Worm (Caenorhabditis elegans): ENCODE data around the gene mtl-1.
A peak's percentile ranks its signal among the peaks of the same experiment; 100 is the strongest.

The mtl-1 gene

DNA sequence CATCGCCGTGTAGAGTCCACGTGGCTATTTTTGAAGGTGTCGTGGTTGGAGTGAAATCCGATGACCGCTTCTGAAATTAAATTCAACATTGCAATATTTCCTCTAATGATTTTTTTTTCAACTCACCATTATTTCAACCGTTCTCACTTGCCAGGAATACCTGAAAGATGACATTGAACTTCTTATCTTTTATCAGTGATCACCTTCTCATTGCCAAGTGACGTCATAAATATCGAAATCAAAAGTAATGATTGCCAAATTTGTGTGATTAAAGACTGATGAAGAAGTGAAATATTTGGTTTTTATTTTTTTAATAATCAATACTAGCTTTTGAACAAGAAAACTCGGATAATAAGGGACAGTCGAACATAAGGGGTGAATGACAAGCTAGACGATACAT lies 15.1 kb upstream of the mtl-1 start, which contains the start of gene W02F12.4 (continued):
- peak; percentile 69 for TF ChIP-seq nhr-80 (tag; optimal IDR thresholded peaks at IDR 0.05)
- no peak for TF ChIP-seq efl-1 (GFP tag; optimal IDR thresholded peaks at IDR 0.05)
- no peak for TF ChIP-seq unc-62 (GFP tag; optimal IDR thresholded peaks at IDR 0.05)
- no peak for TF ChIP-seq F57A8.1 (GFP tag; optimal IDR thresholded peaks at IDR 0.05)
- no peak for TF ChIP-seq mel-28 (tag; optimal IDR thresholded peaks at IDR 0.05; ENCODE audit: borderline replicate concordance)
- no peak for TF ChIP-seq lin-26 (GFP tag; IDR thresholded peaks at IDR 0.05)
- TF ChIP-seq zfh-2 (GFP tag; conservative IDR thresholded peaks at IDR 0.05) = no peak
- no peak for TF ChIP-seq xnd-1 (tag; optimal IDR thresholded peaks at IDR 0.05)
- TF ChIP-seq ztf-25 (GFP tag; IDR thresholded peaks at IDR 0.05) = no peak
- TF ChIP-seq nfyb-1 (GFP tag; IDR thresholded peaks at IDR 0.05) = no peak
- no peak for TF ChIP-seq zim-3 (tag; optimal IDR thresholded peaks at IDR 0.05)
- peak; percentile 33 for TF ChIP-seq ztf-26 (tag; optimal IDR thresholded peaks at IDR 0.05)
- TF ChIP-seq D2030.7 (GFP tag; IDR thresholded peaks at IDR 0.05) = no peak
- TF ChIP-seq B0019.2 (GFP tag; conservative IDR thresholded peaks at IDR 0.05) = no peak
- TF ChIP-seq hlh-12 (tag; optimal IDR thresholded peaks at IDR 0.05) = no peak
- no peak for TF ChIP-seq cebp-1 (GFP tag; IDR thresholded peaks at IDR 0.05)
- peak; percentile 38 for TF ChIP-seq cebp-1 (tag; optimal IDR thresholded peaks at IDR 0.05)
- no peak for TF ChIP-seq ekl-4 (GFP tag; IDR thresholded peaks at IDR 0.05)
- no peak for TF ChIP-seq nhr-120 (GFP tag; IDR thresholded peaks at IDR 0.05)
- TF ChIP-seq F37B4.10 (GFP tag; IDR thresholded peaks at IDR 0.05) = no peak
- TF ChIP-seq F23B12.7 (tag; optimal IDR thresholded peaks at IDR 0.05; ENCODE audit: insufficient read depth) = no peak
- no peak for TF ChIP-seq Y53F4B.3 (GFP tag; IDR thresholded peaks at IDR 0.05)
- no peak for TF ChIP-seq madf-10 (tag; optimal IDR thresholded peaks at IDR 0.05)

ce11 chrV:6705367-6705766 lies 13.7 kb upstream of the mtl-1 start:
- TF ChIP-seq lsl-1 (GFP tag; optimal IDR thresholded peaks at IDR 0.05) = peak; percentile 15
- TF ChIP-seq ceh-91 (GFP tag; IDR thresholded peaks at IDR 0.05) = 0 out of 2 replicates have a peak, but pooled peaks have one; percentile 33
- TF ChIP-seq mxl-1 (tag; optimal IDR thresholded peaks at IDR 0.05) = no peak

DNA sequence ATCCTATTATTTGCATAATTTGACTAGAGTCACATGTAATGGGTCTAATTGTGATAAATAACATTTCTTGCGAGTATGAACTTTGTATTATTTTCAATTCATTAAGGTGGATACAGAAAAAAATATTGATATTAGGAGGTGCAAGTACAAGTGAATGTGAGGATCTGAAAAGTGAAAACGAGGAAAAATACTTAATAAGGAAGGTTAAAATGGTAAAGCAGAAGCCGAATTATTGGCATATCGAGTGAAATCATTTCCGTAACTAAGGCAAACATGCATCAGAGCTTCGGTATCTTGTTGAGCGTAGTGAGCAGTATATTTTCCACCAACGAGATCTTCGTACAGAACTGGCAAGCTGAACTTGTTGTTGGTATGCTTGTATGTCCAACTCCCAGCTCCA lies 12.8 kb upstream of the mtl-1 start:
- TF ChIP-seq snpc-1.3 (tag; optimal IDR thresholded peaks at IDR 0.05; ENCODE audit: insufficient read depth) (no peak), F23B12.7 (tag; optimal IDR thresholded peaks at IDR 0.05; ENCODE audit: insufficient read depth) (no peak), madf-6 (GFP tag; IDR thresholded peaks at IDR 0.05) (peak; percentile 55; the same call in 1 of the 2 replicates), B0336.3 (GFP tag; IDR thresholded peaks at IDR 0.05) (peak; percentile 58; the same call in 1 of the 2 replicates), madf-3 (GFP tag; IDR thresholded peaks at IDR 0.05) (no peak), xnd-1 (tag; optimal IDR thresholded peaks at IDR 0.05) (peak; percentile 25), F55B11.4 (tag; optimal IDR thresholded peaks at IDR 0.05; ENCODE audit: borderline replicate concordance, insufficient read depth) (no peak), sdz-38 (tag; optimal IDR thresholded peaks at IDR 0.05) (no peak), lin-26 (GFP tag; IDR thresholded peaks at IDR 0.05) (peak; percentile 28; the same call in 1 of the 2 replicates), Y95B8A.8 (GFP tag; IDR thresholded peaks at IDR 0.05) (0 out of 2 replicates have a peak, but pooled peaks have one; percentile 7), zfh-2 (GFP tag; conservative IDR thresholded peaks at IDR 0.05) (no peak), ceh-79 (tag; optimal IDR thresholded peaks at IDR 0.05) (no peak), C06A6.2 (GFP tag; conservative IDR thresholded peaks at IDR 0.05) (no peak), dpl-1 (GFP tag; optimal IDR thresholded peaks at IDR 0.05) (no peak)

ce11 chrV:6702692-6703091 lies 11.0 kb upstream of the mtl-1 start, which contains the start of gene era-1:
era-1 (plus strand) TSS chrV:6703057.
- TF ChIP-seq sdz-38 (tag; optimal IDR thresholded peaks at IDR 0.05) (no peak), B0261.1 (tag; optimal IDR thresholded peaks at IDR 0.05) (no peak), xnd-1 (tag; optimal IDR thresholded peaks at IDR 0.05) (peak; percentile 83), sptf-2 (GFP tag; optimal IDR thresholded peaks at IDR 0.05) (no peak), mcd-1 (GFP tag; IDR thresholded peaks at IDR 0.05) (no peak), ccch-3 (GFP tag; optimal IDR thresholded peaks at IDR 0.05) (no peak), akir-1 (GFP tag; optimal IDR thresholded peaks at IDR 0.05) (no peak), egl-44 (GFP tag; IDR thresholded peaks at IDR 0.05) (no peak), ceh-91 (GFP tag; IDR thresholded peaks at IDR 0.05) (no peak), attf-3 (GFP tag; conservative IDR thresholded peaks at IDR 0.05) (no peak), ztf-22 (GFP tag; optimal IDR thresholded peaks at IDR 0.05) (no peak), die-1 (tag; optimal IDR thresholded peaks at IDR 0.05) (no peak), cebp-2 (GFP tag; IDR thresholded peaks at IDR 0.05) (no peak), T26A5.8 (tag; optimal IDR thresholded peaks at IDR 0.05) (no peak)

Measured in whole organism, young adult.